Worm (Caenorhabditis elegans): ENCODE measurements around the gene srx-41.
A peak's percentile ranks its signal among the peaks of the same experiment; 100 is the strongest.

srx-41 gene

DNA sequence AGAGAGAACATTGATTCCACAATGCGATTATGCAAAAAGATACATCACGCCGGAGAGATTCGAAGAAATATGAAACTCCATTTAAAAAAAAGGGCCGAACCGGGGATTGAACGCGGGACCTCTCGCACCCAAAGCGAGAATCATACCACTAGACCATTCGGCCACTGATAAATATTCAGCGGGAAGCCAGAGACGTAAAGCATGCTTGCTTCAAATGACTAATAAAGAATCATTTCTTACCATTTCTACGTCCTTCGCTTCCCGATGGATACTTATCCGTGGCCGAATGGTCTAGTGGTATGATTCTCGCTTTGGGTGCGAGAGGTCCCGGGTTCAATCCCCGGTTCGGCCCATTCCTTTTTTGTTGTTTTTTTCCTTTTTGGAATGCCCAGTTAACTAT is 48.8 kb downstream of the srx-41 start (continued):
- TF ChIP-seq F33H1.4 (GFP tag; IDR thresholded peaks at IDR 0.05) = 0 out of 2 replicates have a peak, but pooled peaks have one; percentile 15
- no peak for TF ChIP-seq T26A5.8 (tag; optimal IDR thresholded peaks at IDR 0.05)
- TF ChIP-seq B0019.2 (GFP tag; conservative IDR thresholded peaks at IDR 0.05) = no peak
- 0 out of 2 replicates have a peak, but pooled peaks have one; percentile 10 for TF ChIP-seq cebp-2 (GFP tag; IDR thresholded peaks at IDR 0.05)
- peak; percentile 55 for TF ChIP-seq snpc-3.4 (tag; optimal IDR thresholded peaks at IDR 0.05)
- TF ChIP-seq ceh-100 (GFP tag; IDR thresholded peaks at IDR 0.05) = no peak
- no peak for TF ChIP-seq sdz-38 (tag; optimal IDR thresholded peaks at IDR 0.05)
- no peak for TF ChIP-seq snpc-4 (GFP tag; optimal IDR thresholded peaks at IDR 0.05)
- TF ChIP-seq snpc-4 (tag; optimal IDR thresholded peaks at IDR 0.05) = no peak
- peak; percentile 5 for TF ChIP-seq ZK185.1 (tag; optimal IDR thresholded peaks at IDR 0.05; ENCODE audit: poor library complexity, severe bottlenecking)
- TF ChIP-seq attf-6 (GFP tag; IDR thresholded peaks at IDR 0.05) = no peak
- TF ChIP-seq athp-1 (tag; optimal IDR thresholded peaks at IDR 0.05) = no peak
- no peak for TF ChIP-seq bed-2 (GFP tag; IDR thresholded peaks at IDR 0.05)
- no peak for TF ChIP-seq ama-1 (optimal IDR thresholded peaks at IDR 0.05)
- TF ChIP-seq ama-1 (GFP tag; optimal IDR thresholded peaks at IDR 0.05) = no peak

DNA sequence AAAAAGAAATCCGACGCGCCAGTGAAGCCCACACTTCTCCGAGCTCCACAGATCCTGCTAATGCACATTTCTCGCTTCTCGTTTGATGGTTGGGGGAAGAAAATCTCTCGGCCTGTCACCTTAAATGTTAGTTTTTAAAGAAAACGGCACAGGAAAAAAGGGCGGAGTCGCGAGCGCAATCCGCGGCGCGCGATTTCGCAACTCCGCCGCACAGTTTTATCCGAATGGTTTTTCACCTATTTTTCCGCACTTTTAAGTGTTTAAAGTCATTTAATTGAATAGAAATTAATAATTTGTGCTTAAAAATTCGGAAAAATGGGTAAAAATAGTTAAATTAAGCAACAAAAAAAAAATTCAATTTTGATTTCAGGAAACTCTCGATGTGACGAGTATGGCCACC is 49.4 kb downstream of the srx-41 start:
- no peak for TF ChIP-seq efl-1 (GFP tag; optimal IDR thresholded peaks at IDR 0.05)
- peak; percentile 10 for TF ChIP-seq madf-10 (tag; optimal IDR thresholded peaks at IDR 0.05)
- TF ChIP-seq rcor-1 (GFP tag; IDR thresholded peaks at IDR 0.05) = 0 out of 2 replicates have a peak, but pooled peaks have one; percentile 17
- TF ChIP-seq F22D6.2 (tag; optimal IDR thresholded peaks at IDR 0.05) = no peak
- no peak for TF ChIP-seq fkh-3 (tag; optimal IDR thresholded peaks at IDR 0.05)
- no peak for TF ChIP-seq lsl-1 (GFP tag; optimal IDR thresholded peaks at IDR 0.05)
- 0 out of 2 replicates have a peak, but pooled peaks have one; percentile 11 for TF ChIP-seq hmg-1.2 (GFP tag; IDR thresholded peaks at IDR 0.05)
- TF ChIP-seq F57C9.4 (tag; optimal IDR thresholded peaks at IDR 0.05) = no peak
- peak; percentile 53 for TF ChIP-seq mcd-1 (GFP tag; IDR thresholded peaks at IDR 0.05)
- peak; percentile 9; the same call in 1 of the 2 replicates for TF ChIP-seq egrh-3 (GFP tag; IDR thresholded peaks at IDR 0.05)
- TF ChIP-seq attf-5 (GFP tag; optimal IDR thresholded peaks at IDR 0.05) = peak; percentile 17
- TF ChIP-seq attf-3 (GFP tag; conservative IDR thresholded peaks at IDR 0.05) = 0 out of 2 replicates have a peak, but pooled peaks have one; percentile 29
- peak; percentile 88 for TF ChIP-seq cebp-1 (GFP tag; IDR thresholded peaks at IDR 0.05)
- peak; percentile 98 for TF ChIP-seq cebp-1 (tag; optimal IDR thresholded peaks at IDR 0.05)
- no peak for TF ChIP-seq nhr-179 (tag; optimal IDR thresholded peaks at IDR 0.05)
- TF ChIP-seq chd-7 (tag; optimal IDR thresholded peaks at IDR 0.05) = no peak
- TF ChIP-seq snpc-1.1 (tag; optimal IDR thresholded peaks at IDR 0.05; ENCODE audit: insufficient read depth) = no peak
- peak; percentile 39 for TF ChIP-seq snpc-1.3 (tag; optimal IDR thresholded peaks at IDR 0.05; ENCODE audit: insufficient read depth)
- TF ChIP-seq dpl-1 (GFP tag; optimal IDR thresholded peaks at IDR 0.05) = no peak
- TF ChIP-seq atf-7 (tag; optimal IDR thresholded peaks at IDR 0.05) = no peak
- TF ChIP-seq lin-54 (GFP tag; optimal IDR thresholded peaks at IDR 0.05) = peak; percentile 12
- no peak for TF ChIP-seq rpc-1 (optimal IDR thresholded peaks at IDR 0.05)
- TF ChIP-seq rpc-1 (tag; optimal IDR thresholded peaks at IDR 0.05) = no peak

DNA sequence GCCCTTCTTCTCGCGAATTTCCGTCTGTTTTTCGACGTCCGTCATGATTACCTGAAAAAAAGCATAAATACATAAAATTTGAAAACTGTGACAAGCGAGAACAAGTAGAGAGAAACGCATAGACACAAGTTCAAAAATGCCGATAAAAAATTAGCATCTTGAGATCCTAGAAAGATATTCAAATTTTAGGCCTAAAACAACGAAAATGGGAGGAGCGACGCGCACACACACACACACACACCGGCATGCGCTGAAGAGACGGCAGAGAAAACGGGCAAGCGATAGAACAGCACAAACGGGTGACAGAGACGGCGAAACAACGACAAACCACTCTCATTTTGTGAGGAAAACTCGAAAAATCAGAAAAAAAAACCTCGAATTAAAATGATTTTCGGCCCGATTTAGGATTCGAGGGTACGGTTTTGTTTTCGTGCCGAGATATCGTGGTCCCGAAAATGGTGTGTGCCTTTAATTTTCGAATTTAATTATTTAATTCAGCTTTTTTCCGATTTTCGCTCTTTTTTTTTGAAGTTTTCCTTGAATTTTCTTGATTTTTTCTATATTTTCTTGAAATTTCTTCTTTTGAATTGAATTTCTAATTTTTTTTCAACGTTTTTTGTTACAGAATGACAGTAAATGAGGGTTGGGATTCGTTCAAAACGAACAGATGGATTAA is 50.8 kb downstream of the srx-41 start, which contains the start of the genes rpl-11.1 and T22F3.2:
rpl-11.1 (minus strand) TSS at position 51 of the 676 bp plus-strand sequence.
T22F3.2 (plus strand) TSS at position 626 of the 676 bp plus-strand sequence.
- 0 out of 2 replicates have a peak, but pooled peaks have one; percentile 17 for TF ChIP-seq nfyb-1 (GFP tag; IDR thresholded peaks at IDR 0.05)
- 0 out of 2 replicates have a peak, but pooled peaks have one; percentile 20 for TF ChIP-seq ekl-4 (GFP tag; IDR thresholded peaks at IDR 0.05)
- no peak for TF ChIP-seq hrde-1 (tag; optimal IDR thresholded peaks at IDR 0.05; ENCODE audit: borderline replicate concordance)
- peak; percentile 41 for TF ChIP-seq attf-5 (GFP tag; optimal IDR thresholded peaks at IDR 0.05)
- TF ChIP-seq cebp-1 (GFP tag; IDR thresholded peaks at IDR 0.05) = no peak
- peak; percentile 23 for TF ChIP-seq cebp-1 (tag; optimal IDR thresholded peaks at IDR 0.05)
- TF ChIP-seq ztf-26 (tag; optimal IDR thresholded peaks at IDR 0.05) = no peak
- TF ChIP-seq hmg-1.2 (GFP tag; IDR thresholded peaks at IDR 0.05) = peak; percentile 91
- peak; percentile 47 for TF ChIP-seq lsl-1 (GFP tag; optimal IDR thresholded peaks at IDR 0.05)
- peak; percentile 9; the same call in 1 of the 2 replicates for TF ChIP-seq madf-6 (GFP tag; IDR thresholded peaks at IDR 0.05)
- peak; percentile 19; the same call in 1 of the 2 replicates for TF ChIP-seq F33H1.4 (GFP tag; IDR thresholded peaks at IDR 0.05)
- no peak for TF ChIP-seq ztf-22 (GFP tag; optimal IDR thresholded peaks at IDR 0.05)
- TF ChIP-seq fkh-3 (tag; optimal IDR thresholded peaks at IDR 0.05) = no peak

Data from whole organism, young adult.